Fruit fly (Drosophila melanogaster) whole organism, prepupa: ENCODE data around the gene lic.
A peak's percentile ranks its signal among the peaks of the same experiment; 100 is the strongest.

Experiments
- Blimp-1 ChIP-seq: fragments of 200-800 bp; sonication (Bioruptor generic); optimal IDR thresholded peaks from 3 replicates; lab custom pipeline; 2017; ENCODE audit warnings: missing biosample characterization, missing genetic modification characterization, mild to moderate bottlenecking, moderate library complexity, missing genetic modification reagents
- CG11762 ChIP-seq: fragments of 200-800 bp; sonication (Bioruptor generic); optimal IDR thresholded peaks from 3 replicates; lab custom pipeline; 2016; ENCODE audit warnings: missing biosample characterization, missing genetic modification characterization; ENCODE audit not compliant: insufficient read depth
- CG4318 ChIP-seq: fragments of 200-800 bp; sonication (Bioruptor generic); optimal IDR thresholded peaks from 3 replicates; lab custom pipeline; 2017; ENCODE audit warnings: missing biosample characterization, mild to moderate bottlenecking, missing genetic modification characterization
- CG6163 ChIP-seq: fragments of 200-800 bp; sonication (Bioruptor generic); IDR thresholded peaks from 3 replicates; pipeline ENCODE4 v1.3.6; 2022; ENCODE audit warnings: missing biosample characterization, missing genetic modification characterization
- CG6792 ChIP-seq: fragments of 200-800 bp; sonication (Bioruptor generic); optimal IDR thresholded peaks from 3 replicates; lab custom pipeline; 2016; ENCODE audit warnings: missing biosample characterization, missing genetic modification characterization
- CG6808 ChIP-seq: fragments of 200-800 bp; sonication (Bioruptor generic); optimal IDR thresholded peaks from 3 replicates; lab custom pipeline; 2017; ENCODE audit warnings: missing biosample characterization, missing genetic modification characterization, mild to moderate bottlenecking, moderate library complexity, missing genetic modification reagents
- CG6854 ChIP-seq: fragments of 200-800 bp; sonication (Bioruptor generic); optimal IDR thresholded peaks from 2 replicates; lab custom pipeline; 2017; ENCODE audit warnings: missing biosample characterization, mild to moderate bottlenecking, missing genetic modification characterization
- CG8632 ChIP-seq: fragments of 200-800 bp; sonication (Bioruptor generic); optimal IDR thresholded peaks from 3 replicates; lab custom pipeline; 2016; ENCODE audit warnings: missing biosample characterization, missing genetic modification characterization
- CG9139 ChIP-seq: fragments of 200-800 bp; sonication (Bioruptor generic); optimal IDR thresholded peaks from 3 replicates; lab custom pipeline; 2017; ENCODE audit warnings: missing biosample characterization, mild to moderate bottlenecking, missing genetic modification characterization
- Eip78C ChIP-seq: fragments of 200-800 bp; sonication (Bioruptor generic); peaks from one replicate; lab custom pipeline; 2016; ENCODE audit warnings: missing biosample characterization, missing genetic modification characterization
- Hr4 ChIP-seq: fragments of 200-800 bp; sonication (Bioruptor generic); optimal IDR thresholded peaks from 3 replicates; lab custom pipeline; 2016; ENCODE audit warnings: missing biosample characterization, missing genetic modification characterization
- OdsH ChIP-seq: fragments of 200-800 bp; sonication (Bioruptor generic); optimal IDR thresholded peaks from 3 replicates; lab custom pipeline; 2016; ENCODE audit warnings: missing biosample characterization, missing genetic modification characterization
- achi ChIP-seq: fragments of 200-800 bp; sonication (Bioruptor generic); optimal IDR thresholded peaks from 3 replicates; lab custom pipeline; 2016; ENCODE audit warnings: missing biosample characterization, missing genetic modification characterization
- topi ChIP-seq: fragments of 200-800 bp; sonication (Bioruptor generic); optimal IDR thresholded peaks from 3 replicates; lab custom pipeline; 2016; ENCODE audit warnings: missing biosample characterization, missing genetic modification characterization

dm6 chrX:13114861-13115260, 23.9 kb downstream of the lic start, which contains the start of gene CG42237:
- peak; percentile 8 for TF ChIP-seq CG8632 (GFP tag; lab: Kevin White, UChicago)
- no peak for TF ChIP-seq CG6854 (GFP tag; lab: Kevin White, UChicago)
- TF ChIP-seq Eip78C (GFP tag; lab: Kevin White, UChicago) = no peak
- no peak for TF ChIP-seq achi (GFP tag; lab: Kevin White, UChicago)
- peak; percentile 44 for TF ChIP-seq CG9139 (GFP tag; lab: Kevin White, UChicago)
- TF ChIP-seq Blimp-1 (GFP tag; lab: Kevin White, UChicago) = no peak
- no peak for TF ChIP-seq CG6792 (GFP tag; lab: Kevin White, UChicago)
- TF ChIP-seq CG6808 (GFP tag; lab: Kevin White, UChicago) = peak; percentile 51
- no peak for TF ChIP-seq topi
- TF ChIP-seq CG4318 (GFP tag; lab: Kevin White, UChicago) = no peak
- no peak for TF ChIP-seq Hr4 (GFP tag; lab: Kevin White, UChicago)
- peak; percentile 20 for TF ChIP-seq OdsH (GFP tag; lab: Kevin White, UChicago)
- TF ChIP-seq CG11762 (GFP tag; lab: Kevin White, UChicago) = no peak
- peak; percentile 49; the same call in 1 of the 3 replicates for TF ChIP-seq CG6163 (GFP tag; lab: Robert Waterston, UW)
